Fruit fly (Drosophila melanogaster) Kc167 (cell line): Measurements from ENCODE around the gene CG13670.

Source experiments
- Myc ChIP-seq: fragments of >200 bp; optimal IDR thresholded peaks from 2 replicates; lab custom pipeline; 2017; ENCODE audit warnings: missing external identifiers
- Sin3A ChIP-seq: fragments of >200 bp; optimal IDR thresholded peaks from 2 replicates; lab custom pipeline; 2018; ENCODE audit warnings: missing external identifiers
- h ChIP-seq: fragments of >200 bp; optimal IDR thresholded peaks from 3 replicates; lab custom pipeline; 2018; ENCODE audit warnings: missing external identifiers
- insv ChIP-seq: fragments of >200 bp; optimal IDR thresholded peaks from 3 replicates; lab custom pipeline; 2018; ENCODE audit warnings: missing external identifiers
- psq ChIP-seq: fragments of >200 bp; optimal IDR thresholded peaks from 2 replicates; lab custom pipeline; 2017; ENCODE audit warnings: missing external identifiers
- ttk ChIP-seq: sonication (Bioruptor generic); optimal IDR thresholded peaks from 2 replicates; lab custom pipeline; 2017; ENCODE audit warnings: missing external identifiers

Gene CG13670

DNA sequence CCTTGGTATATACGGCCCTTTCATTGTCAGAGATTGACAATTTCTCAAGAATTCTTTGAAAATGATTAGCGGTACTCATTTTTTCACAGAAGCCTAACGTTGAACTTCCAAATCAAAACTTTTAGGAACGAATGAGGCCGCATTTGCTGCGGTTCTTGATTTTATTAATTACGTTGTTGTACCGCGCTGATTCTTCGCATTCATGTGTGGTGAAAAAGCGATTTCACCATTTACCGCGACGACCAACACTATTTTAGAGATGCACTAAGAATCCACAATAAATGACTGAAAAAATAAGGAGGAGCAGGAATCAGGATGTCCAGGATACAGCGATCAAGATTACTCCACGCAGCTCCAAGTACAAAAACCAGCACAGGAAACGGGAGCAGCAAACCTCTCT, 16.7 kb upstream of the CG13670 start, which contains the start of the genes CG7194 and Sbp2:
Gene CG7194 (minus strand): TSS at position 148 of the 400 bp plus-strand sequence.
Gene Sbp2 (plus strand): TSS at position 246 of the 400 bp plus-strand sequence.
- TF ChIP-seq h (lab: Kevin White, UChicago) (no peak), insv (lab: Kevin White, UChicago) (no peak), Sin3A (lab: Kevin White, UChicago) (no peak), Myc (no peak), ttk (lab: Kevin White, UChicago) (no peak), psq (lab: Kevin White, UChicago) (no peak)

DNA sequence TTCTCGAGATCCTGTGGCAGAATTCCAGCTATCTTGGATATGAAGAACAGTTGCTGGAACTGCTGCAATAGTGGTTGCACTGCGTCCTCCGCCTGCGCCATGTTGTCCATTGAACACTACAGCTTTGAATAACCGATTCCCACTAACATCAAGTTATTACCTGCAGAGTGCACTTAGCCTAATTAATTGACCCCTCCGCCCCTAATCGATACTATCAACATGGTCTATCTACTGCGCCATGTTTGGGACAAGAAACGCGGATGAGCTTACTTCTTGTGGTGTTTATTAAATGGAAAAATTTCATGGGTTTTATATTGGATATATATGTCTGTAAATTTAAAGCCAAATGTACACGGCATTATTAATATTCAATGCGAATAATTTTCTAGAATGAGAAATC, 13.7 kb upstream of the CG13670 start, which contains the start of gene Gr66a:
Gene Gr66a (minus strand): TSS at position 101 of the 400 bp plus-strand sequence.
- TF ChIP-seq psq (lab: Kevin White, UChicago), result no peak
- TF ChIP-seq Sin3A (lab: Kevin White, UChicago), result no peak
- TF ChIP-seq insv (lab: Kevin White, UChicago), result no peak
- TF ChIP-seq h (lab: Kevin White, UChicago), result no peak
- no peak for TF ChIP-seq ttk (lab: Kevin White, UChicago)
- TF ChIP-seq Myc, result no peak

DNA sequence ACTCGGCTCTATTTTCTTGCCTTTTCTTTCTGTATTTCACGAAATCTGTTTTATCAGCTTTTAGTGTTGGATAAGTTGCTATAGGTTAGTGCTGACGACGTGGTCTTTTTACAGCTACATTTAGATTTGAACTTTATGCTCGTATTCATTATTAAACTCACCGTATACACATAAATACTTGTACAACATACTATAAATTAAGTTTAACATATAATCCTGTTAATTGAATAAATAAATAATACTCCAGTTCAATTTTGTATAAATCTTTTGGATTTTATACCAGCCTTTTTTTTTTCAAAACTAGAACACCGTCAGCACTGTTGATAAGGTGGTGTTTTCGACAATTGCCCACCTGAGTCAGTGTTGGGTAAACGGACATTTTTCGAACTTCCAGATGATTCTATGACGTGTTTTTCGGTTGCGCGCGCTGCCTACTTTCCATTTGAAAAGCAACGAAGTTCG, 11.6 kb upstream of the CG13670 start, which contains the start of gene BI-1:
Gene BI-1 (minus strand): TSS at position 51 of the 462 bp plus-strand sequence.
- TF ChIP-seq ttk (lab: Kevin White, UChicago), result no peak
- TF ChIP-seq Myc, result no peak
- no peak for TF ChIP-seq h (lab: Kevin White, UChicago)
- TF ChIP-seq insv (lab: Kevin White, UChicago), result no peak
- no peak for TF ChIP-seq psq (lab: Kevin White, UChicago)
- no peak for TF ChIP-seq Sin3A (lab: Kevin White, UChicago)

DNA sequence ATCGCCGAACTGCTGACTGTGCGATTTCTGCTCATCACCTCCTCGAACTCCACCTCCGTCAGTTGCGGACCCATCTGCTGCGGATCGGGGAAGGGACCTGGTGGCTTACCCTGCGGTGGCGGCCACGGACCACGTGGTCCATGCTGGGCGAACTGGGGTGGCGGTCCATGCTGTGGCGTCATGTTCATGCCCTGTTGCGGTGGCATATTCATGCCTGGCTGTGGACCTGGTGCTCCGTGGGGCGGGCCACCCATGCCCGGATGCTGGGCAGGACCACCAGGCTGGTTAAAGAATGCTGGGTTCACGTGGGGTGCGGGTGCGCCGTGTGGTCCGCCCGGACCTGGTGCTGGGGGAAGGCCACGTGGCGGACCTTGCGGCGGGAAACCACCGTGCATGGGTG, 8.3 kb upstream of the CG13670 start:
- no peak for TF ChIP-seq Sin3A (lab: Kevin White, UChicago)
- no peak for TF ChIP-seq h (lab: Kevin White, UChicago)
- TF ChIP-seq Myc, result no peak
- TF ChIP-seq insv (lab: Kevin White, UChicago), result no peak
- no peak for TF ChIP-seq ttk (lab: Kevin White, UChicago)
- TF ChIP-seq psq (lab: Kevin White, UChicago), result no peak

DNA sequence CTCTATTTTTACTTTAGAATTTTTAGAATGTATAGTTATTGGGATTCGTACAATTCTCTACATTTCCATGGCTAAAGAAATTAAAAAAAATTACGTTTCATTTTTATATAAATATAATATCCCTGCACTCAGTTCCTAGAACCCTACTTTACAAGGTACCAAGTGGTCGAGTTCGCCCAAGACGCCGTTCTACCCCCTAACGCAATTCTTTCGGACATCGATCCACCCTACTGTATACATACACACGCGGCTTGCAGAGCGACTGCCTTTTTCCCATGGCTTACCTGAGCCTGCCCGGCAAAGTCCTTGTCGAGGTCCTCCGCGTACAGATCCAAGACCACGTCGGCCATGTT, 5.8 kb upstream of the CG13670 start:
- TF ChIP-seq Myc (no peak), insv (lab: Kevin White, UChicago) (no peak), h (lab: Kevin White, UChicago) (no peak), Sin3A (lab: Kevin White, UChicago) (no peak), psq (lab: Kevin White, UChicago) (no peak)

DNA sequence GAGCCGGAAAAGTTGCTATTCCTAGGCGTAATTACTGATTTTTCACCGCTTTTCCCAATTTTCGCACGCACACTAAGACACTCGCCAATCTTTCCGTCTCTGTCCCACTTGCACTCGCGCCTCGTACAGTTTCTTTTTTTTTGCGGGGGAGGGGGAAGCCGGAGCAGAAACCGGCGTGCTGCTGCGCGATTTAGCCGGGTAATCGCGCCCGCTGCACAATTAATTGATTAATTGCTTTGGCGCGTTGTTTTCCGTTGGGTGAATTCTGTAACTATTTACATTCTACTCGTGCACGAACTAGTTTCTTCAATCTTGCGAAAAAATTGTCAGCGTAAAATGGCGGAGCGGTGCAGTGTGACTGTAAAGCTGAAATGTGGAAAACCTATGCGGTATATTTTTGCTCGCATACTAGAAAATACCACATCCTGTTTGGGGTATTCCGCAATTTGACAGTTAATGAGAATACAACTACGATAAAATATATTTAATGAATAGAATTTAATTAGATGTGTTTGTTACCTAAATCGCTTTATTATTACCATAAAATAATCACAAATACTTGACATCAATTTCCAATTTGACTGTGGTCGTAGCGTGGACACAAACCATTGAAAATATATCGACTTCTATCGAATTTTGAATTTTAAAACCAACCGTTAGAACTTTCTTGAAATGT, 5.3 kb upstream of the CG13670 start, which contains the start of gene Cpsf6:
Gene Cpsf6 (minus strand): TSS at position 362 of the 676 bp plus-strand sequence.
- TF ChIP-seq ttk (lab: Kevin White, UChicago) (no peak), insv (lab: Kevin White, UChicago) (no peak)

DNA sequence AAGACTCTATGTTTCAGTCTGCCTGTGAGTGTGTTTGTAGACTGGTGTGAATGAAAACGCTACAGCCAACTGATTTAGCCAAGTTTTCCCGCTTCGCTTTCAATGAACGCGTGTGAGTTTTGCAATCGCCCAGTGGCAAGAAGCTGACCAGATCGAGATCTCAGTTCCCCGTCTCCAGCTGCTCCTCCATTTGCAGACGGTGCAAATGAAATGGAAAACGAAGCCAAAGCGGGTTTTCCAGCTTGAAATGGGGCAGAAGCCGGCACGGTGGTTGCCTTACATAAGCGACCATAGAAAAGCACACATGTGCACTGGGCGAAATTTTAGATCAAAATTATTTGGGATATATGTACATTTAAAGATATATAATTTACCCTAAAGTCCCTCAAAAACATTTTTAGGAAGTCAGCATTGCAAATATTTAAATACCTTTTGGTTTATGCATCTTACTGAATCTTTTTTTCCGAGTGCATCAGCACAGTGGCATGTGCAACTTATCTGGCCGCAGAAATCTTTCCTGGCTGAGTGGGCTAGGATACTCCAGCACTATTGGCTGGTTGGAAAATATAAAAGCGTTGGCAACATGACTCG, 1.6 kb upstream of the CG13670 start, which contains the start of gene CG43059:
Gene CG43059 (minus strand): TSS at position 51 of the 591 bp plus-strand sequence.
- TF ChIP-seq Sin3A (lab: Kevin White, UChicago), result no peak
- no peak for TF ChIP-seq Myc
- no peak for TF ChIP-seq h (lab: Kevin White, UChicago)
- no peak for TF ChIP-seq psq (lab: Kevin White, UChicago)
- TF ChIP-seq insv (lab: Kevin White, UChicago), result no peak
- no peak for TF ChIP-seq ttk (lab: Kevin White, UChicago)

DNA sequence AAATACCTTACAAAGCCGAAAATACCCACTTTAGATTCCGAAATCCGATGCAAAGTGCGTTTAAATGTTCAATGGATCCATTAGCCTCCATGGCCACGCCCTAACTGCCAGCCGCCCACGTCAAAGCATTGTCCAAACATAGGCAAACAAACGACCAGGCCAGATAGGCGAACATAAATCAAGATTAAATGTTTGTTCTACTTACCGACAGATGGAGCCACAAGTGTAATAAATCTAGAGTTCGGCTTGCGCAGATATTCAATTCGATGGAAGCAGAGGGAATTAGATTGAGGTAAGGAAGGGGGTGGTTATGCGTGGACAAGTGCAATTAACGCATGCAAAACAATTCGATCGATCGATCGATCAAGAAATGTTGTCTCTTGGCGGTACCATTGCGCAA, 3.3 kb downstream of the CG13670 start:
- TF ChIP-seq psq (lab: Kevin White, UChicago) (no peak), Sin3A (lab: Kevin White, UChicago) (no peak), h (lab: Kevin White, UChicago) (no peak), Myc (no peak), insv (lab: Kevin White, UChicago) (no peak), ttk (lab: Kevin White, UChicago) (no peak)

DNA sequence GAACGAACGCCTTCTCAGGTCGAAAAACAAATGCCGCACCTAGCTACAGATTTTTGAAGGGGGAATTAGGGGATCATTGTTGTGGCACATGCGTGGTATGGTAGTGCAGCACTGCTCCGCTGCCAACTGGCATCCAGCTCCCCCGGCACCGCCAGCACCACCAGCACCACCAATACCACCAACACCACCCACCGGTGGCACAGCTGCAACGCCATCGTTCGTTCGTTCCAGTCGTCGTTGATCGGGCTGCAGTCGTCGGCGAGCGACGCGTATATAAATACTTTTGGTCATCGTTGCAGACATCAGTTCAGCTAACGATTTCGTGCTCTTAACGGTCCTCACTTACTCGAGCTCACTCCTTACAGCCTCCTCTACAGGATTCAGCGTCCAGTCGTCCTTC, 5.0 kb downstream of the CG13670 start, which contains the start of gene CG34461:
Gene CG34461 (plus strand): TSS at position 301 of the 400 bp plus-strand sequence.
- no peak for TF ChIP-seq psq (lab: Kevin White, UChicago)
- TF ChIP-seq Myc, result no peak
- TF ChIP-seq insv (lab: Kevin White, UChicago), result no peak
- no peak for TF ChIP-seq ttk (lab: Kevin White, UChicago)
- TF ChIP-seq h (lab: Kevin White, UChicago), result no peak
- TF ChIP-seq Sin3A (lab: Kevin White, UChicago), result no peak

DNA sequence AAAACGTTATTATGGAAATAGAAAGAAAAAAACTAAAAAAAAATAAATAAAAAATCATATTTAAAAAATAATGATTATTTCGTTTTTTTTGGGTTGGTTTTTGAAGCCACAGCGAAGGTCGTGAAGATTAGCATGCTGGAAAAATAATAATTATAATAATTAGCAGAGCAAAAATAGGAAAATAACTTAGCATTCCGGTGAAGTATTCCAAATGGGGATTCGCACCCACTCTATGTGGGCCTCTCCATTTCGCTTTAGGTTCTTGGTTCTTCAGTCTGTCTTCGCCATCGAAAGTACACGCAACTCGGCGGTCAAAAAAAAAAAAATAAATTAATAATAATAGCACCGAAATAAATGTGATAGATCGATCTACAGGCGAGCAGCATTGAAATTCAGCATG, 7.7 kb downstream of the CG13670 start, which contains the start of gene CG34462:
Gene CG34462 (plus strand): TSS at position 301 of the 400 bp plus-strand sequence.
- TF ChIP-seq ttk (lab: Kevin White, UChicago) (no peak), insv (lab: Kevin White, UChicago) (no peak), psq (lab: Kevin White, UChicago) (no peak), h (lab: Kevin White, UChicago) (no peak), Sin3A (lab: Kevin White, UChicago) (no peak), Myc (no peak)

DNA sequence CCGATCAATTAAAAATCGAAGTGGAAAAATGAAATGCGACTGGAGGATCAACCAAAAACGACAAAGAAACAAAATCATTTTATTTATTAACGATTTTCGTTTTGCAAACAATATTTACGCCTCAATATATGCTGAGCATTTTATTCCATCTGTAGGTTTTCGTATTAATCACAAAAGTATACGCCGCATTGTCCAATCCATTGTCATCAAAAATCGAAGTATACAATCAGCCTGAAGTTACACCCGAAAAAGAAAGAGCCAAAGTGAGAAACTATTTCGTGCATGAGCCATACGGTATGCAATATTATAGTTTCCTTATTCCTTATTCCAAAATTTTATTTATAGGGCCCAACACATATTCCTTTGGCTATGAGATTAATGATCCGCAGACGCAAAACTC, 8.4 kb downstream of the CG13670 start:
- no peak for TF ChIP-seq ttk (lab: Kevin White, UChicago)
- TF ChIP-seq Myc, result no peak
- TF ChIP-seq psq (lab: Kevin White, UChicago), result no peak
- no peak for TF ChIP-seq h (lab: Kevin White, UChicago)
- no peak for TF ChIP-seq Sin3A (lab: Kevin White, UChicago)
- no peak for TF ChIP-seq insv (lab: Kevin White, UChicago)
